Worm (Caenorhabditis elegans) whole organism, mixed stage, embryonic: ENCODE results near the gene marg-1.

Experiments
- nhr-237 ChIP-seq: fragments of 150-350 bp; optimal IDR thresholded peaks from 2 replicates; lab custom pipeline; 2014; ENCODE audit warnings: missing biosample characterization, missing genetic modification characterization
- unc-62 ChIP-seq: fragments of 150-350 bp; optimal IDR thresholded peaks from 2 replicates; lab custom pipeline; 2014; ENCODE audit warnings: missing biosample characterization, missing genetic modification reagents, missing genetic modification characterization

ce11 chrX:3822061-3822460 lies 41.1 kb upstream of the marg-1 start:
- TF ChIP-seq unc-62 (GFP tag; lab: Kevin White, UChicago), result no peak
- no peak for TF ChIP-seq nhr-237
